Fruit fly (Drosophila melanogaster): ENCODE measurements around the gene crq.
"Not testable (repeated sequence)": the region's sequence is repeated elsewhere in the genome, so short reads cannot be mapped to it uniquely, and the experiment has no call there.

The crq gene

DNA sequence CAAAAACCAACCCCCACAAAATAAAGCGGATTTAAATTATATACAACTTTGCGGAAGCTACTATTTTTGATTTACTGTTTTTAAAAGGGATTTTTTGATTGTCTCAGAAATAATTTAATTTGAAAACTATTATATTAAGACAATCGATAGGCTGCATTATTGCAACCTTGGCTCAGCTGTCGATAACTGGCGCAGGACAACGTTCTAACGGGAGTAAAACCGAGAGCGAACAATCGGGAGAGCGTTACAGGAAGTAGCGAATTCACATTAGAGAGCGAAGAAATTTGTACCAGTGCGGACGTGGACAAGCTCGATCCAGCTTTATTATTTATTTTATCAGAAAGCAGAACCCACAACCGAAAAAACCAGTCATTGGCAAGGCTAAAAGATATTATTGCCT lies 2.5 kb upstream of the crq start, which contains the start of gene CG4133:
CG4133 (plus strand) TSS at position 258 of the 400 bp plus-strand sequence.
- TF ChIP-seq Sox14, pdm3, acj6 (GFP tag; optimal IDR thresholded peaks at IDR 0.05): not testable (repeated sequence)

DNA sequence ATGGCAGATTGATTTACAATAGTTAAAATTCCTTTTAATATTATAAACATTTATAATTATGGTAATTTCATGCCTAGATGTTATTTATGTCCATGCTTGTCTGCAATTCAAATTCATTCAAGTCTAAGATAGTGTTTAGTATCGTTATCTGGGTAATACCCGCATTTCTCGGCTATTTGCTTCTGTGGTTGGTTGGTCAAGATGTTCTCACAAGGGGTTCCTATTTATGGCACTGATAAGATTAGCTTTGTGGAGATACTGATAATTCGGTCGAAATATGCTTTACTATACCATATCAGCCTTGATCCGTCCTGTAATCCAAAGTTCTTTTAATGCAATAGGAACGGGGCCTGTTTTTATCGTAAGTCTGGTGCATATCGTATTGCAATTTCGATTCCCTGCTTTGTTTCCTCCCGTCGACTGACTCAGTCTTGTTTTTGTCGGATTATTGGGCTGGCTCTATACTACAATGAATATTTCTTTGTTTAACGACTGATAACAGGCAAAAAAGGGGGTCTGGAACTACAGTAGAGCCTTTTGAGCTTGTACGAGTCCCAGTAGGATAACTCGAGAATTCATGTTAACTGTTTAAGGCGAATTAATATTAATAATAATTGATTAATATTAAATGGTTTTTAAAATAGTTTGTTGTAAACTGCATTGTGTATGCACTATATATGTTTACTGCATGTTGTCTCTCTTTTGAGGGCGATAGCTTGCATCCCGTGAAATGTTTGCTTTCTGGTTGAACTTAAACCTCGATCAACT lies 935 bp downstream of the crq start:
- TF ChIP-seq CG3032 (tag; optimal IDR thresholded peaks at IDR 0.05) (peak; percentile 50), CG15336 (GFP tag; IDR thresholded peaks at IDR 0.05) (peak; percentile 52), Eip93F (GFP tag; optimal IDR thresholded peaks at IDR 0.05) (peak; percentile 28), CG10669 (GFP tag; optimal IDR thresholded peaks at IDR 0.05) (peak; percentile 61), CG34406 (GFP tag; optimal IDR thresholded peaks at IDR 0.05) (peak; percentile 28), CG11294 (GFP tag; IDR thresholded peaks at IDR 0.05) (0 out of 2 replicates have a peak, but pooled peaks have one; percentile 35), CG32006 (GFP tag; optimal IDR thresholded peaks at IDR 0.05) (no peak), CG7368 (GFP tag; optimal IDR thresholded peaks at IDR 0.05) (peak; percentile 45), Sox14 (GFP tag; optimal IDR thresholded peaks at IDR 0.05) (peak; percentile 65), CG3919 (GFP tag; optimal IDR thresholded peaks at IDR 0.05) (no peak), dsx (GFP tag; optimal IDR thresholded peaks at IDR 0.05; ENCODE audit: poor library complexity, severe bottlenecking) (peak; percentile 19), CG6792 (GFP tag; optimal IDR thresholded peaks at IDR 0.05) (peak; percentile 48), pdm3 (GFP tag; optimal IDR thresholded peaks at IDR 0.05) (no peak), Lpt (GFP tag; optimal IDR thresholded peaks at IDR 0.05) (no peak), acj6 (GFP tag; optimal IDR thresholded peaks at IDR 0.05) (no peak), CG1621 (tag; optimal IDR thresholded peaks at IDR 0.05) (peak; percentile 10), svp (GFP tag) (no peak), Eip78C (GFP tag) (no peak), cyc (GFP tag; optimal IDR thresholded peaks at IDR 0.05) (peak; percentile 14), spab (GFP tag; optimal IDR thresholded peaks at IDR 0.05) (no peak), Gug (GFP tag; IDR thresholded peaks at IDR 0.05) (0 out of 2 replicates have a peak, but pooled peaks have one; percentile 22), esn (GFP tag; optimal IDR thresholded peaks at IDR 0.05) (peak; percentile 25), Ets96B (tag; optimal IDR thresholded peaks at IDR 0.05) (peak; percentile 20), dac (GFP tag; optimal IDR thresholded peaks at IDR 0.05) (no peak), CG11762 (GFP tag; optimal IDR thresholded peaks at IDR 0.05; ENCODE audit: insufficient read depth) (peak; percentile 18), CG8119 (GFP tag; IDR thresholded peaks at IDR 0.05) (peak; percentile 37; the same call in 1 of the 3 replicates), salr (GFP tag; optimal IDR thresholded peaks at IDR 0.05) (no peak), CG6163 (GFP tag; IDR thresholded peaks at IDR 0.05) (peak; percentile 16; the same call in 1 of the 3 replicates), Met (GFP tag; optimal IDR thresholded peaks at IDR 0.05) (no peak), OdsH (GFP tag; optimal IDR thresholded peaks at IDR 0.05) (no peak)

DNA sequence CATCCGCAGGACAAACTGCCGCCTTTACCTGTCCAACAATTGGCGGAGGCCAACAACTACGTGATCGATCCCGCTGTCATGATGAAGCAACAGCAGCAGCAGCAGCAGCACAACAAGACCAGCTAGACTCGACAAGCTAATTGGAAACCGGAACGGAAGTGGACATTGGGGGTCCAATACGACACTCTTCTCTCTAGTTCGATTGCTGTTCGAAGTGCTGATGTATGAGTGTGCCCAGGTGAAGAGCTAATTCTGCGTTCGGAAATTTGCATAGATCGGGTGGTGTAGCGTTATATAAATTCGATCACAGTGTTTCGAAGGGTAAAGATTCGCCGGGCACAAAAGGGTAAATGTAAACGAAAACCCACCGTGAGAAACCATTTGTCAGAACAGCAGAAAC lies 5.7 kb downstream of the crq start:
- TF ChIP-seq CG6792 (GFP tag; optimal IDR thresholded peaks at IDR 0.05) (no peak), CG6808 (GFP tag; optimal IDR thresholded peaks at IDR 0.05) (no peak), CG32006 (GFP tag; optimal IDR thresholded peaks at IDR 0.05) (no peak), salr (GFP tag; optimal IDR thresholded peaks at IDR 0.05) (no peak), Eip78C (GFP tag) (no peak), CG1621 (tag; optimal IDR thresholded peaks at IDR 0.05) (no peak), acj6 (GFP tag; optimal IDR thresholded peaks at IDR 0.05) (no peak), CG10669 (GFP tag; optimal IDR thresholded peaks at IDR 0.05) (no peak), svp (GFP tag) (no peak), CG16779 (tag; optimal IDR thresholded peaks at IDR 0.05) (no peak), Ets96B (tag; optimal IDR thresholded peaks at IDR 0.05) (no peak), CG4318 (GFP tag; optimal IDR thresholded peaks at IDR 0.05) (no peak), ss (GFP tag; optimal IDR thresholded peaks at IDR 0.05) (no peak), Hr39 (GFP tag; optimal IDR thresholded peaks at IDR 0.05) (no peak), Sox14 (GFP tag; optimal IDR thresholded peaks at IDR 0.05) (no peak), Eip75B (GFP tag; optimal IDR thresholded peaks at IDR 0.05) (no peak)

All from whole organism, prepupa.